Worm (Caenorhabditis elegans): ENCODE results near the gene gap-2.
A peak's percentile ranks its signal among the peaks of the same experiment; 100 is the strongest.

The gap-2 gene

ce11 chrX:9551112-9551511, 78.8 kb downstream of the gap-2 start (continued):
- peak; percentile 64 to 96 for TF ChIP-seq mdl-1 (tag; optimal IDR thresholded peaks at IDR 0.05)
- no peak for TF ChIP-seq F10B5.3 (tag; optimal IDR thresholded peaks at IDR 0.05)
- peak; percentile 3 for TF ChIP-seq F37D6.2 (tag; optimal IDR thresholded peaks at IDR 0.05)
- peak; percentile 77 for TF ChIP-seq dve-1 (tag; optimal IDR thresholded peaks at IDR 0.05; ENCODE audit: insufficient read depth)
- TF ChIP-seq nhr-11 (tag; optimal IDR thresholded peaks at IDR 0.05) = peak; percentile 29
- TF ChIP-seq snpc-1.2 (GFP tag; IDR thresholded peaks at IDR 0.05) = no peak
- peak; percentile 36 for TF ChIP-seq mes-2 (tag; optimal IDR thresholded peaks at IDR 0.05; ENCODE audit: poor library complexity, severe bottlenecking)
- TF ChIP-seq mxl-3 (GFP tag; optimal IDR thresholded peaks at IDR 0.05) = peak; percentile 88
- TF ChIP-seq rbr-2 (tag; optimal IDR thresholded peaks at IDR 0.05) = peak; percentile 83
- TF ChIP-seq lin-29 (GFP tag; IDR thresholded peaks at IDR 0.05) = no peak
- TF ChIP-seq fkh-10 (GFP tag; optimal IDR thresholded peaks at IDR 0.05) = peak; percentile 26
- TF ChIP-seq egl-43 (GFP tag; IDR thresholded peaks at IDR 0.05) = peak; percentile 77
- 0 out of 2 replicates have a peak, but pooled peaks have one; percentile 17 for TF ChIP-seq vab-7 (GFP tag; IDR thresholded peaks at IDR 0.05)
- TF ChIP-seq mep-1 (tag; optimal IDR thresholded peaks at IDR 0.05) = peak; percentile 79
- no peak for TF ChIP-seq tag-97 (GFP tag; IDR thresholded peaks at IDR 0.05)
- TF ChIP-seq attf-4 (tag; optimal IDR thresholded peaks at IDR 0.05) = no peak
- peak; percentile 89 for TF ChIP-seq hlh-30 (tag; optimal IDR thresholded peaks at IDR 0.05; ENCODE audit: insufficient read depth)
- TF ChIP-seq daf-19 (GFP tag; conservative IDR thresholded peaks at IDR 0.05) = no peak
- 0 out of 2 replicates have a peak, but pooled peaks have one; percentile 49 for TF ChIP-seq php-3 (GFP tag; IDR thresholded peaks at IDR 0.05)
- 0 out of 2 replicates have a peak, but pooled peaks have one; percentile 19 for TF ChIP-seq mxl-2 (GFP tag; conservative IDR thresholded peaks at IDR 0.05)
- no peak for TF ChIP-seq Y48G9A.11 (GFP tag; IDR thresholded peaks at IDR 0.05)

- TF ChIP-seq hmg-1.1 (GFP tag; IDR thresholded peaks at IDR 0.05) (peak; percentile 55), nhr-48 (tag; optimal IDR thresholded peaks at IDR 0.05) (peak; percentile 2), lsy-2 (tag; optimal IDR thresholded peaks at IDR 0.05) (peak in 1 of 2 experiments; percentile 27), nhr-11 (tag; optimal IDR thresholded peaks at IDR 0.05) (no peak), mxl-3 (GFP tag; optimal IDR thresholded peaks at IDR 0.05) (peak; percentile 46), lin-39 (tag; optimal IDR thresholded peaks at IDR 0.05) (no peak), F37D6.2 (tag; optimal IDR thresholded peaks at IDR 0.05) (no peak), pha-4 (GFP tag; IDR thresholded peaks at IDR 0.05) (0 out of 2 replicates have a peak, but pooled peaks have one; percentile 13), pha-4 (tag; optimal IDR thresholded peaks at IDR 0.05) (no peak), ceh-20 (GFP tag; IDR thresholded peaks at IDR 0.05) (peak; percentile 40; the same call in 1 of the 2 replicates), aha-1 (tag) (peak; percentile 95), mdl-1 (tag; optimal IDR thresholded peaks at IDR 0.05) (peak; percentile 4 to 40), egl-43 (GFP tag; IDR thresholded peaks at IDR 0.05) (peak; percentile 74), T26A8.4 (GFP tag; IDR thresholded peaks at IDR 0.05) (no peak), rbr-2 (tag; optimal IDR thresholded peaks at IDR 0.05) (peak; percentile 32), daf-16 (GFP tag; optimal IDR thresholded peaks at IDR 0.05) (no peak), daf-16 (tag; optimal IDR thresholded peaks at IDR 0.05) (peak; percentile 53), snpc-4 (tag; optimal IDR thresholded peaks at IDR 0.05) (no peak), F26F4.8 (GFP tag; conservative IDR thresholded peaks at IDR 0.05) (no peak), mep-1 (tag; optimal IDR thresholded peaks at IDR 0.05) (peak; percentile 73), madf-9 (GFP tag; conservative IDR thresholded peaks at IDR 0.05) (0 out of 2 replicates have a peak, but pooled peaks have one; percentile 4), dve-1 (tag; optimal IDR thresholded peaks at IDR 0.05; ENCODE audit: insufficient read depth) (peak; percentile 44), D1046.2 (GFP tag; IDR thresholded peaks at IDR 0.05) (no peak), dpl-1 (GFP tag; optimal IDR thresholded peaks at IDR 0.05) (peak; percentile 35), mes-2 (tag; optimal IDR thresholded peaks at IDR 0.05; ENCODE audit: poor library complexity, severe bottlenecking) (peak; percentile 64), lin-38 (GFP tag; IDR thresholded peaks at IDR 0.05) (peak; percentile 28; the same call in 1 of the 2 replicates), hlh-11 (tag; optimal IDR thresholded peaks at IDR 0.05) (peak; percentile 58), spr-1 (tag; optimal IDR thresholded peaks at IDR 0.05) (no peak), set-16 (GFP tag; IDR thresholded peaks at IDR 0.05) (peak; percentile 79), dmd-6 (GFP tag; IDR thresholded peaks at IDR 0.05) (peak; percentile 44; the same call in 1 of the 2 replicates), hlh-30 (tag; optimal IDR thresholded peaks at IDR 0.05; ENCODE audit: insufficient read depth) (peak; percentile 81), zfp-3 (GFP tag; conservative IDR thresholded peaks at IDR 0.05) (no peak), nhr-28 (tag; optimal IDR thresholded peaks at IDR 0.05) (peak; percentile 69)
Observed at ce11 chrX:9552404-9552803, 80.1 kb downstream of the gap-2 start.
